Worm (Caenorhabditis elegans): Measurements from ENCODE around the gene nep-12.
A peak's percentile ranks its signal among the peaks of the same experiment; 100 is the strongest.

Gene nep-12

DNA sequence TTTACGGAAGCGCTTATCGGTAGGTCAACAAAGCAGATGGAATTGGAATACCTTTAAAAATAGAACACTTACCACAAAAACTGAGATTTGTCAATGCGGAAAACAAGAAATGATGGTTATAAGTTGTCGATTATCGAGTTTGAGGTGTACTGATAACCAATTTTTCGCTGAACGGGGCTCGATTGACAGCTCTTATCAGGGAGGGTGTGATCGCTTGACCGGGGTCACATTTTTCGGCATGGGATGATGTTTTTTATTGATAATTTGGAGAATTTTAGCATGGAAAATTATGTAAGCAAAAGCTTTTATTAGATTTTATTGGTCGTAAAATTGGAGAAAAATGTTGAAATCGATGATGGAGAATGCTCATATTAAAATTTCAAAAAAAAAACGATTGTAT, 14.4 kb downstream of the nep-12 start (continued):
- no peak for TF ChIP-seq snpc-1.2 (GFP tag; IDR thresholded peaks at IDR 0.05)
- TF ChIP-seq F37D6.2 (tag; optimal IDR thresholded peaks at IDR 0.05) = no peak
- no peak for TF ChIP-seq set-16 (GFP tag; IDR thresholded peaks at IDR 0.05)
- no peak for TF ChIP-seq nhr-76 (tag; optimal IDR thresholded peaks at IDR 0.05)
- TF ChIP-seq unc-62 (GFP tag; optimal IDR thresholded peaks at IDR 0.05 in 1 of 2) = no peak
- no peak for TF ChIP-seq unc-62 (tag; optimal IDR thresholded peaks at IDR 0.05)
- no peak for TF ChIP-seq ceh-62 (tag; optimal IDR thresholded peaks at IDR 0.05)
- TF ChIP-seq nhr-237 (tag; optimal IDR thresholded peaks at IDR 0.05) = no peak
- TF ChIP-seq daf-8 (GFP tag; IDR thresholded peaks at IDR 0.05) = no peak
- TF ChIP-seq ceh-32 (tag; optimal IDR thresholded peaks at IDR 0.05; ENCODE audit: poor library complexity) = no peak
- peak; percentile 34 for TF ChIP-seq nhr-48 (tag; optimal IDR thresholded peaks at IDR 0.05)
- TF ChIP-seq snpc-4 (tag; optimal IDR thresholded peaks at IDR 0.05) = no peak
- TF ChIP-seq ztf-7 (tag; optimal IDR thresholded peaks at IDR 0.05) = no peak
- peak; percentile 98 for TF ChIP-seq pqm-1 (tag; optimal IDR thresholded peaks at IDR 0.05)
- no peak for TF ChIP-seq T20F7.1 (GFP tag; optimal IDR thresholded peaks at IDR 0.05)
- TF ChIP-seq nhr-28 (tag; optimal IDR thresholded peaks at IDR 0.05) = peak; percentile 84
- no peak for TF ChIP-seq spr-3 (GFP tag; optimal IDR thresholded peaks at IDR 0.05)
- TF ChIP-seq nhr-77 (tag; optimal IDR thresholded peaks at IDR 0.05) = peak; percentile 29
- TF ChIP-seq lin-29 (GFP tag; IDR thresholded peaks at IDR 0.05) = no peak
- TF ChIP-seq Y75B8A.6 (GFP tag; IDR thresholded peaks at IDR 0.05) = no peak
- TF ChIP-seq Y5F2A.4 (GFP tag; optimal IDR thresholded peaks at IDR 0.05) = no peak
- TF ChIP-seq daf-16 (GFP tag; optimal IDR thresholded peaks at IDR 0.05) = no peak
- TF ChIP-seq daf-16 (tag; optimal IDR thresholded peaks at IDR 0.05) = peak; percentile 97
- no peak for TF ChIP-seq daf-12 (tag; optimal IDR thresholded peaks at IDR 0.05)
- TF ChIP-seq hlh-11 (tag; optimal IDR thresholded peaks at IDR 0.05) = peak; percentile 90
- no peak for TF ChIP-seq aly-2 (tag; optimal IDR thresholded peaks at IDR 0.05)
- no peak for TF ChIP-seq vab-7 (GFP tag; IDR thresholded peaks at IDR 0.05)

DNA sequence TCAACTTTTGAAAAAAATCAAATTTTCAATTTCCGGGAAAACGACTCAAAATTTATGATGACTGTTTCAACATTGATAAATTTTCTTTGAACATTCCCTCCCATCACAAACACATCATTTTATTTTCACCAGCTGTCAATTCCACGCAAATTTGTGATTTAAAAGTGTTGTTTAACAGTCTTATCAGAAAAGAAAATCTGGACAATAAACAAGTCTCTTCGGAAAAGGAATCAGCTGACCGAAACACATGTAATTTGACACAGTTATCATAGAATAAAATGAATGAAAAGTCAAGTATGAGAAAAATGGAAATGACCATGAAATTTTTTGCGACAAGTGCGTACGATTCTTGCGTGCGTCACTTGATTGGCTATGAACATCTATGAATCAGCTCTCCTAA, 15.2 kb downstream of the nep-12 start:
- TF ChIP-seq zfp-2 (tag; optimal IDR thresholded peaks at IDR 0.05) (no peak), tra-1 (GFP tag; IDR thresholded peaks at IDR 0.05) (peak; percentile 80; the same call in 1 of the 2 replicates), jun-1 (tag; optimal IDR thresholded peaks at IDR 0.05) (no peak), nhr-48 (tag; optimal IDR thresholded peaks at IDR 0.05) (peak; percentile 25), skn-1 (tag; optimal IDR thresholded peaks at IDR 0.05) (no peak), Y75B8A.6 (GFP tag; IDR thresholded peaks at IDR 0.05) (no peak), pqm-1 (tag; optimal IDR thresholded peaks at IDR 0.05) (no peak), dmd-6 (GFP tag; IDR thresholded peaks at IDR 0.05) (peak; percentile 97), fos-1 (tag; optimal IDR thresholded peaks at IDR 0.05) (no peak), lin-1 (GFP tag; IDR thresholded peaks at IDR 0.05) (peak; percentile 87), T20F7.1 (GFP tag; optimal IDR thresholded peaks at IDR 0.05) (peak; percentile 42), attf-4 (tag; optimal IDR thresholded peaks at IDR 0.05) (no peak), ztf-7 (tag; optimal IDR thresholded peaks at IDR 0.05) (no peak), spr-3 (GFP tag; optimal IDR thresholded peaks at IDR 0.05) (no peak), nhr-42 (GFP tag; IDR thresholded peaks at IDR 0.05) (no peak), hlh-30 (tag; optimal IDR thresholded peaks at IDR 0.05; ENCODE audit: insufficient read depth) (peak; percentile 59), php-3 (GFP tag; IDR thresholded peaks at IDR 0.05) (peak; percentile 91), hlh-11 (tag; optimal IDR thresholded peaks at IDR 0.05) (peak; percentile 73), mdl-1 (tag; optimal IDR thresholded peaks at IDR 0.05) (peak in 1 of 2 experiments; percentile 62), daf-16 (GFP tag; optimal IDR thresholded peaks at IDR 0.05) (peak in 1 of 2 experiments; percentile 53), daf-16 (tag; optimal IDR thresholded peaks at IDR 0.05) (peak; percentile 96), lsy-2 (tag; optimal IDR thresholded peaks at IDR 0.05) (peak in 1 of 2 experiments; percentile 5), ceh-20 (GFP tag; IDR thresholded peaks at IDR 0.05) (no peak), nhr-77 (tag; optimal IDR thresholded peaks at IDR 0.05) (peak; percentile 44), egl-43 (GFP tag; IDR thresholded peaks at IDR 0.05) (no peak), lin-39 (tag; optimal IDR thresholded peaks at IDR 0.05) (no peak), nhr-102 (tag; optimal IDR thresholded peaks at IDR 0.05) (peak; percentile 61), dve-1 (tag; optimal IDR thresholded peaks at IDR 0.05; ENCODE audit: insufficient read depth) (peak; percentile 84), nhr-28 (tag; optimal IDR thresholded peaks at IDR 0.05) (peak; percentile 79)
